Fruit fly (Drosophila melanogaster) whole organism, embryonic: ENCODE results near the gene CG14326.

Experiments used
- Ada2b ChIP-seq: fragments of 200-800 bp; sonication (Bioruptor generic); IDR thresholded peaks from 2 replicates; pipeline ENCODE4 v1.3.6; 2022; ENCODE audit warnings: missing biosample characterization, missing genetic modification characterization
- B-H1 ChIP-seq: fragments of 200-800 bp; sonication (Bioruptor generic); IDR thresholded peaks from 3 replicates; pipeline ENCODE4 v1.3.6; 2022; ENCODE audit warnings: missing biosample characterization, missing genetic modification characterization
- BEAF-32 ChIP-seq: fragments of 200-800 bp; sonication (Bioruptor generic); optimal IDR thresholded peaks from 3 replicates; lab custom pipeline; 2017; ENCODE audit warnings: missing biosample characterization, missing genetic modification characterization, mild to moderate bottlenecking, moderate library complexity, missing genetic modification reagents
- Bteb2 ChIP-seq: fragments of 200-800 bp; sonication (Bioruptor generic); optimal IDR thresholded peaks from 2 replicates; lab custom pipeline; 2016; ENCODE audit warnings: missing biosample characterization, missing genetic modification characterization
- CG10209 ChIP-seq: fragments of 200-800 bp; sonication (Bioruptor generic); optimal IDR thresholded peaks from 3 replicates; lab custom pipeline; 2017; ENCODE audit warnings: missing biosample characterization, mild to moderate bottlenecking, missing genetic modification characterization, missing genetic modification reagents
- CG1024 ChIP-seq: fragments of 200-800 bp; sonication (Bioruptor generic); IDR thresholded peaks from 2 replicates; pipeline ENCODE4 v1.3.6; 2022; ENCODE audit warnings: missing biosample characterization, missing genetic modification characterization
- CG11456 ChIP-seq: fragments of 200-800 bp; sonication (Bioruptor generic); IDR thresholded peaks from 3 replicates; pipeline ENCODE4 v1.3.6; 2022; ENCODE audit warnings: missing biosample characterization, missing genetic modification characterization
- CG11504 ChIP-seq: fragments of 200-800 bp; sonication (Bioruptor generic); optimal IDR thresholded peaks from 3 replicates; lab custom pipeline; 2019; ENCODE audit warnings: missing biosample characterization, mild to moderate bottlenecking, missing genetic modification characterization, moderate library complexity
- CG11560 ChIP-seq: fragments of 200-800 bp; sonication (Bioruptor generic); IDR thresholded peaks from 3 replicates; pipeline ENCODE4 v1.3.6; 2022; ENCODE audit warnings: missing biosample characterization, missing genetic modification characterization
- CG12071 ChIP-seq: fragments of 200-800 bp; sonication (Bioruptor generic); optimal IDR thresholded peaks from 3 replicates; lab custom pipeline; 2018; ENCODE audit warnings: missing biosample characterization, mild to moderate bottlenecking, missing genetic modification characterization
- CG13296 ChIP-seq: fragments of 200-800 bp; sonication (Bioruptor generic); optimal IDR thresholded peaks from 3 replicates; lab custom pipeline; 2018; ENCODE audit warnings: missing biosample characterization, mild to moderate bottlenecking, missing genetic modification characterization
- CG14667 ChIP-seq: fragments of 200-800 bp; sonication (Bioruptor generic); IDR thresholded peaks from 2 replicates; pipeline ENCODE4 v1.3.6; 2022; ENCODE audit warnings: missing biosample characterization, missing genetic modification characterization
- CG15269 ChIP-seq: fragments of 200-800 bp; sonication (Bioruptor generic); optimal IDR thresholded peaks from 2 replicates; lab custom pipeline; 2018; ENCODE audit warnings: missing biosample characterization, mild to moderate bottlenecking, missing genetic modification characterization, moderate library complexity
- CG17328 ChIP-seq: fragments of 200-800 bp; sonication (Bioruptor generic); IDR thresholded peaks from 2 replicates; pipeline ENCODE4 v1.3.6; 2022; ENCODE audit warnings: missing biosample characterization, missing genetic modification characterization
- CG17385 ChIP-seq: fragments of 200-800 bp; sonication (Bioruptor generic); optimal IDR thresholded peaks from 3 replicates; lab custom pipeline; 2018; ENCODE audit warnings: missing biosample characterization, mild to moderate bottlenecking, missing genetic modification characterization
- CG17612 ChIP-seq: fragments of 200-800 bp; sonication (Bioruptor generic); IDR thresholded peaks from 2 replicates; pipeline ENCODE4 v1.3.6; 2022; ENCODE audit warnings: missing biosample characterization, missing genetic modification characterization
- CG4404 ChIP-seq: fragments of 200-800 bp; sonication (Bioruptor generic); IDR thresholded peaks from 2 replicates; pipeline ENCODE4 v1.3.6; 2022; ENCODE audit warnings: missing biosample characterization, missing genetic modification characterization
- CG6254 ChIP-seq: fragments of 200-800 bp; sonication (Bioruptor generic); optimal IDR thresholded peaks from 3 replicates; lab custom pipeline; 2017; ENCODE audit warnings: mild to moderate bottlenecking, missing biosample characterization, missing genetic modification reagents, missing genetic modification characterization
- CG6813 ChIP-seq: fragments of 200-800 bp; sonication (Bioruptor generic); optimal IDR thresholded peaks from 2 replicates; lab custom pipeline; 2017; ENCODE audit warnings: missing biosample characterization, missing genetic modification characterization, mild to moderate bottlenecking, moderate library complexity, missing genetic modification reagents
- CG9817 ChIP-seq: fragments of 200-800 bp; sonication (Bioruptor generic); optimal IDR thresholded peaks from 2 replicates; lab custom pipeline; 2018; ENCODE audit warnings: missing biosample characterization, mild to moderate bottlenecking, missing genetic modification characterization, moderate library complexity
- CG9876 ChIP-seq: fragments of 200-800 bp; sonication (Bioruptor generic); optimal IDR thresholded peaks from 2 replicates; lab custom pipeline; 2016; ENCODE audit warnings: missing biosample characterization, missing genetic modification characterization
- CoRest ChIP-seq: fragments of 200-800 bp; sonication (Bioruptor generic); optimal IDR thresholded peaks from 3 replicates; lab custom pipeline; 2018; ENCODE audit warnings: missing biosample characterization, mild to moderate bottlenecking, missing genetic modification characterization, moderate library complexity
- CrebB ChIP-seq: fragments of 200-800 bp; sonication (Bioruptor generic); optimal IDR thresholded peaks from 3 replicates; lab custom pipeline; 2018; ENCODE audit warnings: missing biosample characterization, mild to moderate bottlenecking, missing genetic modification characterization
- Hmx ChIP-seq: fragments of 200-800 bp; sonication (Bioruptor generic); optimal IDR thresholded peaks from 2 replicates; lab custom pipeline; 2016; ENCODE audit warnings: missing biosample characterization, missing genetic modification characterization
- Lhr ChIP-seq: fragments of 200-800 bp; sonication (Bioruptor generic); optimal IDR thresholded peaks from 3 replicates; lab custom pipeline; 2017; ENCODE audit warnings: mild to moderate bottlenecking, missing biosample characterization, missing genetic modification reagents, missing genetic modification characterization
- MBD-R2 ChIP-seq: fragments of 200-800 bp; sonication (Bioruptor generic); IDR thresholded peaks from 2 replicates; pipeline ENCODE4 v1.3.6; 2022; ENCODE audit warnings: missing biosample characterization, missing genetic modification characterization
- Meics ChIP-seq: fragments of 200-800 bp; sonication (Bioruptor generic); optimal IDR thresholded peaks from 2 replicates; lab custom pipeline; 2017; ENCODE audit warnings: missing biosample characterization, mild to moderate bottlenecking, missing genetic modification characterization
- Nf-YA ChIP-seq: fragments of 200-800 bp; sonication (Bioruptor generic); IDR thresholded peaks from 2 replicates; pipeline ENCODE4 v1.3.6; 2022; ENCODE audit warnings: missing biosample characterization, missing genetic modification characterization
- Scr ChIP-seq: fragments of 200-800 bp; sonication (Bioruptor generic); IDR thresholded peaks from 2 replicates; pipeline ENCODE4 v1.3.6; 2022; ENCODE audit warnings: missing biosample characterization, missing genetic modification characterization; ENCODE audit not compliant: partially characterized antibody
- Ssrp ChIP-seq: fragments of 200-800 bp; sonication (Bioruptor generic); optimal IDR thresholded peaks from 2 replicates; lab custom pipeline; 2018; ENCODE audit warnings: missing biosample characterization, mild to moderate bottlenecking, missing genetic modification characterization, moderate library complexity
- Vsx1 ChIP-seq: fragments of 200-800 bp; sonication (Bioruptor generic); optimal IDR thresholded peaks from 2 replicates; lab custom pipeline; 2017; ENCODE audit warnings: missing biosample characterization, mild to moderate bottlenecking, missing genetic modification characterization, missing genetic modification reagents
- YL-1 ChIP-seq: fragments of 200-800 bp; sonication (Bioruptor generic); optimal IDR thresholded peaks from 3 replicates; lab custom pipeline; 2017; ENCODE audit warnings: missing biosample characterization, mild to moderate bottlenecking, missing genetic modification characterization
- ara ChIP-seq: fragments of 200-800 bp; sonication (Bioruptor generic); IDR thresholded peaks from 2 replicates; pipeline ENCODE4 v1.3.6; 2022; ENCODE audit warnings: missing biosample characterization, missing genetic modification characterization
- az2 ChIP-seq: fragments of 200-800 bp; sonication (Bioruptor generic); optimal IDR thresholded peaks from 3 replicates; lab custom pipeline; 2016; ENCODE audit warnings: missing biosample characterization, missing genetic modification characterization
- bbx ChIP-seq: fragments of 200-800 bp; sonication (Bioruptor generic); IDR thresholded peaks from 2 replicates; pipeline ENCODE4 v1.3.6; 2022; ENCODE audit warnings: missing biosample characterization, missing genetic modification characterization; ENCODE audit not compliant: partially characterized antibody
- da ChIP-seq: fragments of 200-800 bp; sonication (Bioruptor generic); optimal IDR thresholded peaks from 2 replicates; lab custom pipeline; 2016; ENCODE audit warnings: missing biosample characterization, missing genetic modification characterization
- ems ChIP-seq: fragments of 200-800 bp; sonication (Bioruptor generic); optimal IDR thresholded peaks from 3 replicates; lab custom pipeline; 2016; ENCODE audit warnings: missing biosample characterization, missing genetic modification characterization
- en ChIP-seq: fragments of 200-800 bp; sonication (Bioruptor generic); optimal IDR thresholded peaks from 2 replicates; lab custom pipeline; 2016; ENCODE audit warnings: missing biosample characterization, missing genetic modification characterization
- exex ChIP-seq: fragments of 200-800 bp; sonication (Bioruptor generic); optimal IDR thresholded peaks from 4 replicates; lab custom pipeline; 2018; ENCODE audit warnings: missing biosample characterization, mild to moderate bottlenecking, missing genetic modification characterization, moderate library complexity
- fd96Cb ChIP-seq: fragments of 200-800 bp; sonication (Bioruptor generic); optimal IDR thresholded peaks from 2 replicates; lab custom pipeline; 2018; ENCODE audit warnings: missing biosample characterization, mild to moderate bottlenecking, missing genetic modification characterization, moderate library complexity
- gem ChIP-seq: fragments of 200-800 bp; sonication (Bioruptor generic); optimal IDR thresholded peaks from 2 replicates; lab custom pipeline; 2019; ENCODE audit warnings: missing biosample characterization, mild to moderate bottlenecking, missing genetic modification characterization, moderate library complexity
- jumu ChIP-seq: fragments of 200-800 bp; sonication (Bioruptor generic); optimal IDR thresholded peaks from 3 replicates; lab custom pipeline; 2016; ENCODE audit warnings: missing biosample characterization, missing genetic modification characterization
- lbe ChIP-seq: fragments of 200-800 bp; sonication (Bioruptor generic); optimal IDR thresholded peaks from 2 replicates; lab custom pipeline; 2016; ENCODE audit warnings: missing biosample characterization, mild to moderate bottlenecking, missing genetic modification characterization
- maf-S ChIP-seq: fragments of 200-800 bp; sonication (Bioruptor generic); optimal IDR thresholded peaks from 2 replicates; lab custom pipeline; 2016; ENCODE audit warnings: missing biosample characterization, missing genetic modification characterization
- phol ChIP-seq: fragments of 200-800 bp; sonication (Bioruptor generic); optimal IDR thresholded peaks from 3 replicates; lab custom pipeline; 2018; ENCODE audit warnings: missing biosample characterization, mild to moderate bottlenecking, missing genetic modification characterization, moderate library complexity
- repo ChIP-seq: fragments of 200-800 bp; sonication (Bioruptor generic); optimal IDR thresholded peaks from 2 replicates; lab custom pipeline; 2016; ENCODE audit warnings: missing biosample characterization, missing genetic modification characterization
- run ChIP-seq: fragments of 200-800 bp; sonication (Bioruptor generic); optimal IDR thresholded peaks from 3 replicates; lab custom pipeline; 2018; ENCODE audit warnings: missing biosample characterization, mild to moderate bottlenecking, missing genetic modification characterization
- scrt ChIP-seq: fragments of 200-800 bp; sonication (Bioruptor generic); optimal IDR thresholded peaks from 2 replicates; lab custom pipeline; 2018; ENCODE audit warnings: missing biosample characterization, mild to moderate bottlenecking, missing genetic modification characterization, moderate library complexity
- sens ChIP-seq: fragments of 200-800 bp; sonication (Bioruptor generic); peaks from one replicate; lab custom pipeline; 2016; ENCODE audit warnings: missing biosample characterization, missing genetic modification characterization
- stc ChIP-seq: fragments of 200-800 bp; sonication (Bioruptor generic); IDR thresholded peaks from 2 replicates; pipeline ENCODE4 v1.3.6; 2022; ENCODE audit warnings: missing biosample characterization, missing genetic modification characterization
- stwl ChIP-seq: fragments of 200-800 bp; sonication (Bioruptor generic); optimal IDR thresholded peaks from 3 replicates; lab custom pipeline; 2018; ENCODE audit warnings: missing biosample characterization, mild to moderate bottlenecking, missing genetic modification characterization, moderate library complexity
- tx ChIP-seq: fragments of 200-800 bp; sonication (Bioruptor generic); optimal IDR thresholded peaks from 2 replicates; lab custom pipeline; 2016; ENCODE audit warnings: missing biosample characterization, missing genetic modification characterization

The CG14326 gene

dm6 chr3R:17605872-17606271, 13.0 kb upstream of the CG14326 start, which contains the start of gene sll (continued):
- TF ChIP-seq Scr (GFP tag; lab: Robert Waterston, UW) (no peak; the same call in 1 of the 2 replicates), maf-S (GFP tag; lab: Kevin White, UChicago) (no peak), en (GFP tag; lab: Kevin White, UChicago) (no peak), bbx (peak; percentile 35; the same call in 1 of the 2 replicates), gem (tag; lab: Kevin White, UChicago) (peak; percentile 27), ems (GFP tag; lab: Kevin White, UChicago) (no peak), phol (tag; lab: Kevin White, UChicago) (peak; percentile 25), Meics (GFP tag; lab: Kevin White, UChicago) (no peak), Nf-YA (no peak), Ada2b (no peak), BEAF-32 (GFP tag; lab: Kevin White, UChicago) (peak; percentile 42), CG9876 (no peak), CG12071 (GFP tag; lab: Kevin White, UChicago) (no peak), exex (tag; lab: Kevin White, UChicago) (no peak), CG11504 (tag; lab: Kevin White, UChicago) (no peak), Hmx (GFP tag; lab: Kevin White, UChicago) (no peak), CG11456 (GFP tag; lab: Robert Waterston, UW) (no peak), CG4404 (no peak), YL-1 (GFP tag; lab: Kevin White, UChicago) (peak; percentile 3), stc (no peak), CG15269 (tag; lab: Kevin White, UChicago) (no peak), scrt (GFP tag; lab: Kevin White, UChicago) (no peak), CG6254 (no peak), CG10209 (no peak), stwl (tag; lab: Kevin White, UChicago) (peak; percentile 51), CG13296 (GFP tag; lab: Kevin White, UChicago) (no peak), MBD-R2 (GFP tag; lab: Robert Waterston, UW) (peak; percentile 59), Ssrp (tag; lab: Kevin White, UChicago) (no peak), CrebB (tag; lab: Kevin White, UChicago) (no peak), ara (GFP tag; lab: Robert Waterston, UW) (no peak), Vsx1 (no peak), CG6813 (GFP tag; lab: Kevin White, UChicago) (no peak), CG14667 (GFP tag; lab: Robert Waterston, UW) (no peak), CG17612 (GFP tag; lab: Robert Waterston, UW) (no peak), Lhr (GFP tag; lab: Kevin White, UChicago) (no peak), az2 (GFP tag; lab: Kevin White, UChicago) (no peak), CG1024 (GFP tag; lab: Robert Waterston, UW) (no peak), lbe (no peak), run (tag; lab: Kevin White, UChicago) (no peak), da (GFP tag; lab: Kevin White, UChicago) (no peak), B-H1 (GFP tag; lab: Robert Waterston, UW) (no peak), tx (GFP tag; lab: Kevin White, UChicago) (no peak), repo (GFP tag; lab: Kevin White, UChicago) (no peak), jumu (GFP tag; lab: Kevin White, UChicago) (no peak), sens (GFP tag; lab: Kevin White, UChicago) (peak; percentile 59), CG9817 (tag; lab: Kevin White, UChicago) (no peak), CoRest (no peak), Bteb2 (no peak), CG17328 (GFP tag; lab: Robert Waterston, UW) (no peak), fd96Cb (tag; lab: Kevin White, UChicago) (no peak), CG11560 (tag; lab: Robert Waterston, UW) (no peak), CG17385 (no peak)
